Worm (Caenorhabditis elegans) whole organism, L1 larva: ENCODE results near the gene F37C12.21.
A peak's percentile ranks its signal among the peaks of the same experiment; 100 is the strongest.

ENCODE experiments used
- ces-1 ChIP-seq: fragments of 150-350 bp; optimal IDR thresholded peaks from 2 replicates; lab custom pipeline; 2014; ENCODE audit warnings: missing biosample characterization, missing genetic modification reagents, missing genetic modification characterization
- egl-27 ChIP-seq, 2 experiments: fragments of 150-350 bp in 1 of 2; sonication (generic microtip); optimal IDR thresholded peaks; 3 replicates each; lab custom pipeline; 2017 to 2018; ENCODE audit warnings: missing biosample characterization in 2 of 2, missing genetic modification characterization in 2 of 2, missing genetic modification reagents in 2 of 2
- elt-3 ChIP-seq, 6 experiments: fragments of 150-350 bp in 1 of 6; sonication (generic microtip); optimal IDR thresholded peaks; 2 replicates each; lab custom pipeline; 2017 to 2018; ENCODE audit warnings: missing biosample characterization in 6 of 6, missing genetic modification characterization in 6 of 6, inconsistent platforms in 1 of 6

ce11 chrIII:7199467-7199866 is 11.3 kb downstream of the F37C12.21 start:
- no peak for TF ChIP-seq egl-27 (tag; optimal IDR thresholded peaks at IDR 0.05; lab: Kevin White, UChicago)
- no peak for TF ChIP-seq ces-1 (GFP tag; lab: Kevin White, UChicago)
- TF ChIP-seq elt-3 (tag; optimal IDR thresholded peaks at IDR 0.05; lab: Kevin White, UChicago), result peak in 3 of 6 experiments; percentile 13 to 92 (median 48)
